Worm (Caenorhabditis elegans) whole organism, mixed stage, embryonic: ENCODE data around the gene cyp-35B2.

Source experiments
- elt-3 ChIP-seq: fragments of 150-350 bp; optimal IDR thresholded peaks from 2 replicates; lab custom pipeline; 2014; ENCODE audit warnings: missing biosample characterization, missing genetic modification characterization
- lin-32 ChIP-seq: fragments of 200-800 bp; sonication (Bioruptor generic); optimal IDR thresholded peaks from 2 replicates; lab custom pipeline; 2018; ENCODE audit warnings: mild to moderate bottlenecking, missing genetic modification characterization, missing compliant biosample characterization
- zip-8 ChIP-seq: fragments of 150-350 bp; optimal IDR thresholded peaks from 2 replicates; lab custom pipeline; 2014; ENCODE audit warnings: missing biosample characterization, missing genetic modification characterization

DNA sequence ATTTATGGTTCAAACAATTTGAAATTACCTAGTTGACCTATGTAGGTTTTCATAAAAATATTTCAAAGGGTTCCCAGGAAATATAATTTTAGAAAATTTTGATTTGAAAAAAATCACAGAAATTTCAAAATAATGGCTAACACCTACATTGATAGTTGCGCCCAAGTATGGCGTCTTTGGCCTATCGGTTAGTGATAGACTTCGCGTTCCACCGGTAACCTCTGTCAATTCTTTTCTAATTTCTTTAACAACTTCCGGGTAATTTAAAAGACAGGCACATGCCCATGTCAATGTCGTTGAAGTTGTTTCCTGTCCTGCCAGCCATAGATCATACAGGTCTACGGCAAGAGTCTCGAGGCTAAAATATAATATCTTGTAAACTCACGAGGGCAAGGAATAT, 27.0 kb downstream of the cyp-35B2 start:
- TF ChIP-seq elt-3 (tag; lab: Kevin White, UChicago) (no peak), lin-32 (GFP tag; lab: Kevin White, UChicago) (no peak), zip-8 (tag; lab: Kevin White, UChicago) (no peak)
